Worm (Caenorhabditis elegans): ENCODE measurements around the gene fbxa-169.

Gene fbxa-169

DNA sequence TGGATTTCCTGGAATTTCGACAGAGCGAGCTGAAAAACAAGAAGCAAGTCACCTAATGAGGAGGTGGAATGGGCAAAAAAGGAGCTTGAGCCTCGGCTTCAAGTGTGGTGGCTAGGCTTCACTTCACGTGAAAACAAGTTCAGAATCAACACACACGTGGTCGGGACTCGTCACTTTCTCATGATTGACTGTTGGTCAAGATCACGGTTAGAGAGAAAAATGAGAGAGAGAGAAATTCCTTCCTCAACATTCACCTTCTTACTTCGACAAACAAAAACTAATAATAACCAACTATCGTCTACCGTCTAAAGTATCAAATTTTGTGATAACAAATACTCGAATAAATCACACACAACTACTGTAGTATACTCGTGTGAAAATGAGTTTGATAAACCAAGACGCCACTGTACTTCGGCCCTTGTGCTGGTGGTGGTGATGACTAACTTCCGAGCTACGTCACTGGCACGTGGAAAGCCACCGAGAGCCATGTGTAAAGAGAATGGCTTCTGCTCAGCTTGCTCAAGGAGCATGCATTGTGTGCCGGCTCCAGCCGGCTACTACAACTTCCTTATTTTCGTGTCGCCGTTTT is 25.4 kb downstream of the fbxa-169 start:
- TF ChIP-seq Y116A8C.19 (tag; optimal IDR thresholded peaks at IDR 0.05; ENCODE audit: borderline replicate concordance) (no peak), tlp-1 (tag; optimal IDR thresholded peaks at IDR 0.05) (no peak), lin-35 (GFP tag; optimal IDR thresholded peaks at IDR 0.05) (peak in 1 of 2 experiments; percentile 26), blmp-1 (tag; optimal IDR thresholded peaks at IDR 0.05) (peak; percentile 83), ama-1 (optimal IDR thresholded peaks at IDR 0.05) (no peak), dpl-1 (GFP tag; optimal IDR thresholded peaks at IDR 0.05) (no peak), F16B12.6 (tag; optimal IDR thresholded peaks at IDR 0.05) (no peak), nhr-71 (tag; optimal IDR thresholded peaks at IDR 0.05) (peak; percentile 72), nhr-90 (tag; optimal IDR thresholded peaks at IDR 0.05; ENCODE audit: poor library complexity) (peak; percentile 33), lin-14 (GFP tag; optimal IDR thresholded peaks at IDR 0.05) (peak; percentile 46), snu-23 (GFP tag; optimal IDR thresholded peaks at IDR 0.05) (peak; percentile 42), egl-27 (tag; optimal IDR thresholded peaks at IDR 0.05) (no peak), mdl-1 (tag; optimal IDR thresholded peaks at IDR 0.05) (peak in 1 of 2 experiments; percentile 45), unc-130 (tag; optimal IDR thresholded peaks at IDR 0.05) (peak; percentile 10), elt-3 (tag; optimal IDR thresholded peaks at IDR 0.05) (peak in 2 of 6 experiments; percentile 27 to 59), nhr-19 (GFP tag; conservative IDR thresholded peaks at IDR 0.05) (0 out of 2 replicates have a peak, but pooled peaks have one; percentile 13), C34B4.2 (tag; optimal IDR thresholded peaks at IDR 0.05) (no peak), nhr-20 (tag; optimal IDR thresholded peaks at IDR 0.05) (peak; percentile 42), nhr-77 (tag; optimal IDR thresholded peaks at IDR 0.05) (no peak), nhr-11 (tag; optimal IDR thresholded peaks at IDR 0.05) (no peak), pax-3 (tag; optimal IDR thresholded peaks at IDR 0.05) (no peak), nhr-85 (tag) (peak; percentile 78), zag-1 (tag; optimal IDR thresholded peaks at IDR 0.05) (no peak), ceh-8 (GFP tag; optimal IDR thresholded peaks at IDR 0.05) (no peak), tbx-2 (tag; optimal IDR thresholded peaks at IDR 0.05) (no peak), skn-1 (tag; optimal IDR thresholded peaks at IDR 0.05) (no peak), alr-1 (tag; optimal IDR thresholded peaks at IDR 0.05; ENCODE audit: borderline replicate concordance) (no peak), rnt-1 (tag; optimal IDR thresholded peaks at IDR 0.05) (peak; percentile 2), unc-86 (tag; optimal IDR thresholded peaks at IDR 0.05) (no peak), swsn-7 (tag; optimal IDR thresholded peaks at IDR 0.05) (no peak)

DNA sequence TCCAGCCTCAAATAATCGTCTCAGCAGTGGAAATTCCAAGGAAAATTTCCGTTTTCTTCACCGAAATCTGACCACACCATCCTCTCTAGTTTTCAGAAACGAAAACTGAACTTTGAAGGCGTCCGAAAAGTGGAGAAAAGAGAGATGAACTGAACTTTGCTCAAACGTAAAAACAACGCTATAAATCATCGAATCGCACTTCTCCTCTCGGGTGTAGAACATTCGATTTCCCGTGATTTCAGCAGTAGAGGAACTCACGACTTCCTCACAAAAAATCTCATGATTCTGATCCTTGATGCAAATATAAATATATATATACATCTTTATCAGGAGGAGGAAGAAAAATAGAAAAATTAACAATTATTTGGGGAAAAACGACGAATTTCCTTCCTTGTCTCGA is 26.9 kb downstream of the fbxa-169 start:
- TF ChIP-seq elt-3 (tag; optimal IDR thresholded peaks at IDR 0.05) (peak in 1 of 6 experiments; percentile 40), unc-130 (tag; optimal IDR thresholded peaks at IDR 0.05) (peak; percentile 42), elt-2 (tag; optimal IDR thresholded peaks at IDR 0.05) (no peak), nhr-71 (tag; optimal IDR thresholded peaks at IDR 0.05) (peak; percentile 54), nhr-19 (GFP tag; conservative IDR thresholded peaks at IDR 0.05) (peak; percentile 25), nhr-20 (tag; optimal IDR thresholded peaks at IDR 0.05) (peak; percentile 6), lin-35 (GFP tag; optimal IDR thresholded peaks at IDR 0.05) (peak in 1 of 2 experiments; percentile 33), mdl-1 (tag; optimal IDR thresholded peaks at IDR 0.05) (peak in 1 of 2 experiments; percentile 12), nhr-85 (tag) (peak; percentile 66), nhr-90 (tag; optimal IDR thresholded peaks at IDR 0.05; ENCODE audit: poor library complexity) (peak; percentile 10), lin-14 (GFP tag; optimal IDR thresholded peaks at IDR 0.05) (no peak)

DNA sequence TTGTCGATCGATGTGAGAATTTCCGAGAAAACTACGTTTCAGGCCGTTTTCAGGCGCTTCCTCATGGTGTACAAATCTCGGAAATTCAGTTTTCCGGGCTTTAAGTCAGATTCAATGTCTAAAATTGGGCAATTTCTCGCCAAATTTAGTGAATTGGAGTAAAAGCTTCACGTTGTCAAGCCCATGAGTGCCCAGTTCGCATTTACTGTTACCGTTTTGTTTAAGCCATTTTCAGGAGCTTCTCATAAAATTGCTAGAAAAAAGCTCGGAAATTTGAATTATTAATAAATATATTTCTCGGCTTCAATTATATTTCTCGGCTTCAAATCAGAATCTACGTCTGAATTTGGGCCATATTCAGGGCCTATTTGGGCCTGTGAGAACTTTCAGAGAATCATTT is 29.6 kb downstream of the fbxa-169 start:
- TF ChIP-seq unc-130 (tag; optimal IDR thresholded peaks at IDR 0.05) = no peak
- no peak for TF ChIP-seq ets-5 (GFP tag; IDR thresholded peaks at IDR 0.05)
- no peak for TF ChIP-seq pag-3 (tag; optimal IDR thresholded peaks at IDR 0.05; ENCODE audit: borderline replicate concordance, insufficient read depth)
- TF ChIP-seq nhr-47 (tag; optimal IDR thresholded peaks at IDR 0.05) = no peak
- TF ChIP-seq xbp-1 (tag; optimal IDR thresholded peaks at IDR 0.05) = no peak
- no peak for TF ChIP-seq sptf-1 (tag; optimal IDR thresholded peaks at IDR 0.05)
- no peak for TF ChIP-seq nhr-71 (tag; optimal IDR thresholded peaks at IDR 0.05)
- TF ChIP-seq ama-1 (optimal IDR thresholded peaks at IDR 0.05) = no peak

Data from whole organism, L1 larva.